Worm (Caenorhabditis elegans): ENCODE results near the gene Y51H4A.8.

ce11 chrIV:16560971-16561370 lies 17.4 kb downstream of the Y51H4A.8 start:
- TF ChIP-seq nhr-11 (tag; optimal IDR thresholded peaks at IDR 0.05) (no peak), elt-1 (tag; optimal IDR thresholded peaks at IDR 0.05) (no peak), elt-3 (tag; optimal IDR thresholded peaks at IDR 0.05) (no peak), ceh-16 (tag; optimal IDR thresholded peaks at IDR 0.05) (no peak), snpc-4 (tag; optimal IDR thresholded peaks at IDR 0.05) (no peak), daf-12 (tag; optimal IDR thresholded peaks at IDR 0.05) (no peak), nhr-23 (tag; optimal IDR thresholded peaks at IDR 0.05) (no peak), ceh-9 (tag; optimal IDR thresholded peaks at IDR 0.05) (no peak), ceh-82 (tag; optimal IDR thresholded peaks at IDR 0.05) (no peak), nhr-43 (tag; optimal IDR thresholded peaks at IDR 0.05; ENCODE audit: poor library complexity, severe bottlenecking) (no peak)

Data from whole organism, L3 larva.